Worm (Caenorhabditis elegans) whole organism, L1 larva: Measurements from ENCODE around the gene far-6.

ENCODE experiments used
- C04F5.9 ChIP-seq: sonication (generic microtip); optimal IDR thresholded peaks from 2 replicates; lab custom pipeline; 2016; ENCODE audit warnings: missing genetic modification characterization, missing compliant biosample characterization
- C16A3.4 ChIP-seq: fragments of 150-350 bp; optimal IDR thresholded peaks from 2 replicates; lab custom pipeline; 2014; ENCODE audit warnings: missing biosample characterization, missing genetic modification characterization
- C34B4.2 ChIP-seq: sonication (generic microtip); optimal IDR thresholded peaks from 2 replicates; lab custom pipeline; 2017; ENCODE audit warnings: mild to moderate bottlenecking, missing genetic modification characterization, missing compliant biosample characterization
- aha-1 ChIP-seq: fragments of 150-350 bp; optimal IDR thresholded peaks from 2 replicates; lab custom pipeline; 2014; ENCODE audit warnings: missing biosample characterization, missing genetic modification characterization
- alr-1 ChIP-seq: fragments of 200-800 bp; sonication (Bioruptor generic); optimal IDR thresholded peaks from 2 replicates; lab custom pipeline; 2018; ENCODE audit warnings: borderline replicate concordance, mild to moderate bottlenecking, missing genetic modification characterization, missing compliant biosample characterization
- ceh-63 ChIP-seq: fragments of 200-800 bp; sonication (Bioruptor generic); optimal IDR thresholded peaks from 2 replicates; lab custom pipeline; 2018; ENCODE audit warnings: mild to moderate bottlenecking, missing genetic modification characterization, missing compliant biosample characterization
- ceh-8 ChIP-seq: fragments of 200-800 bp; sonication (Bioruptor generic); optimal IDR thresholded peaks from 2 replicates; lab custom pipeline; 2018; ENCODE audit warnings: mild to moderate bottlenecking, missing genetic modification characterization, moderate library complexity, missing compliant biosample characterization
- ceh-82 ChIP-seq, 3 experiments: fragments of 150-350 bp in 1 of 3; sonication (generic microtip) in 2 of 3; optimal IDR thresholded peaks; 2 replicates each; lab custom pipeline; 2014 to 2017; ENCODE audit warnings: missing biosample characterization in 3 of 3, missing genetic modification characterization in 3 of 3
- ceh-90 ChIP-seq: sonication (generic microtip); optimal IDR thresholded peaks from 2 replicates; lab custom pipeline; 2016; ENCODE audit warnings: missing genetic modification characterization, missing compliant biosample characterization
- ces-1 ChIP-seq: fragments of 150-350 bp; optimal IDR thresholded peaks from 2 replicates; lab custom pipeline; 2014; ENCODE audit warnings: missing biosample characterization, missing genetic modification reagents, missing genetic modification characterization
- dpl-1 ChIP-seq, 3 experiments: fragments of 150-350 bp in 2 of 3; sonication (generic microtip) in 1 of 3; optimal IDR thresholded peaks; 2 replicates each; lab custom pipeline; 2014 to 2017; ENCODE audit warnings: missing biosample characterization in 3 of 3, missing genetic modification characterization in 3 of 3, missing genetic modification reagents in 3 of 3
- dsc-1 ChIP-seq: sonication (generic microtip); optimal IDR thresholded peaks from 2 replicates; lab custom pipeline; 2016; ENCODE audit warnings: mild to moderate bottlenecking, missing genetic modification characterization, missing compliant biosample characterization
- efl-1 ChIP-seq, 4 experiments: fragments of 150-350 bp; optimal IDR thresholded peaks in 3 of 4; peaks in 1 of 4; 1 replicate in 1 of 4; 2 replicates in 3 of 4; lab custom pipeline; 2014; ENCODE audit warnings: missing biosample characterization in 2 of 4, missing genetic modification characterization in 2 of 4, missing genetic modification reagents in 2 of 4
- egl-13 ChIP-seq: sonication (generic microtip); optimal IDR thresholded peaks from 2 replicates; lab custom pipeline; 2016; ENCODE audit warnings: missing genotype, missing genetic modification reagents, missing genetic modification characterization, missing compliant biosample characterization
- egl-27 ChIP-seq, 2 experiments: fragments of 150-350 bp in 1 of 2; sonication (generic microtip); optimal IDR thresholded peaks; 3 replicates each; lab custom pipeline; 2017 to 2018; ENCODE audit warnings: missing biosample characterization in 2 of 2, missing genetic modification characterization in 2 of 2, missing genetic modification reagents in 2 of 2
- elt-2 ChIP-seq: sonication (generic microtip); optimal IDR thresholded peaks from 2 replicates; lab custom pipeline; 2016; ENCODE audit warnings: missing genetic modification characterization, mild to moderate bottlenecking, inconsistent platforms, missing compliant biosample characterization, missing genetic modification reagents
- elt-3 ChIP-seq, 6 experiments: fragments of 150-350 bp in 1 of 6; sonication (generic microtip); optimal IDR thresholded peaks; 2 replicates each; lab custom pipeline; 2017 to 2018; ENCODE audit warnings: missing biosample characterization in 6 of 6, missing genetic modification characterization in 6 of 6, inconsistent platforms in 1 of 6
- ets-5 ChIP-seq: fragments of 200-800 bp; sonication (Bioruptor generic); IDR thresholded peaks from 2 replicates; pipeline ENCODE4 v1.3.6; 2022; ENCODE audit warnings: missing genetic modification characterization, missing compliant biosample characterization
- fkh-10 ChIP-seq: sonication (generic microtip); optimal IDR thresholded peaks from 2 replicates; lab custom pipeline; 2017; ENCODE audit warnings: missing biosample characterization, missing genetic modification reagents, missing genetic modification characterization
- fkh-4 ChIP-seq: sonication (generic microtip); optimal IDR thresholded peaks from 2 replicates; lab custom pipeline; 2016; ENCODE audit warnings: missing compliant biosample characterization, missing genetic modification characterization, borderline replicate concordance
- fkh-8 ChIP-seq: sonication (generic microtip); optimal IDR thresholded peaks from 2 replicates; lab custom pipeline; 2016; ENCODE audit warnings: mild to moderate bottlenecking, missing genetic modification characterization, missing compliant biosample characterization
- fos-1 ChIP-seq: fragments of 150-350 bp; optimal IDR thresholded peaks from 2 replicates; lab custom pipeline; 2014; ENCODE audit warnings: missing biosample characterization, missing genetic modification characterization
- hlh-17 ChIP-seq: fragments of 200-800 bp; sonication (Bioruptor generic); optimal IDR thresholded peaks from 2 replicates; lab custom pipeline; 2018; ENCODE audit warnings: missing genetic modification characterization, mild to moderate bottlenecking, missing compliant biosample characterization, moderate library complexity, borderline replicate concordance
- hlh-4 ChIP-seq: sonication (generic microtip); optimal IDR thresholded peaks from 2 replicates; lab custom pipeline; 2016; ENCODE audit warnings: mild to moderate bottlenecking, missing genetic modification characterization, missing compliant biosample characterization
- isw-1 ChIP-seq: fragments of 200-800 bp; sonication (Bioruptor generic); IDR thresholded peaks from 2 replicates; pipeline ENCODE4 v1.3.6; 2022; ENCODE audit warnings: missing genetic modification characterization, missing compliant biosample characterization
- lin-13 ChIP-seq: fragments of 150-350 bp; optimal IDR thresholded peaks from 2 replicates; lab custom pipeline; 2014; ENCODE audit warnings: missing biosample characterization, missing genetic modification reagents, missing genetic modification characterization
- lin-14 ChIP-seq: fragments of 200-800 bp; sonication (Bioruptor generic); optimal IDR thresholded peaks from 2 replicates; lab custom pipeline; 2018; ENCODE audit warnings: mild to moderate bottlenecking, missing genetic modification characterization, moderate library complexity, missing compliant biosample characterization
- lin-15B ChIP-seq: fragments of 150-350 bp; sonication (generic microtip); optimal IDR thresholded peaks from 3 replicates; lab custom pipeline; 2014; ENCODE audit warnings: missing biosample characterization, missing genetic modification characterization
- lin-39 ChIP-seq: fragments of 150-350 bp; optimal IDR thresholded peaks from 2 replicates; lab custom pipeline; 2014; ENCODE audit warnings: missing biosample characterization, missing genetic modification reagents, missing genetic modification characterization
- mab-9 ChIP-seq: fragments of 200-800 bp; sonication (Bioruptor generic); IDR thresholded peaks from 2 replicates; pipeline ENCODE4 v1.3.6; 2022; ENCODE audit warnings: missing genetic modification reagents, missing genetic modification characterization, missing compliant biosample characterization
- mef-2 ChIP-seq: fragments of 150-350 bp; optimal IDR thresholded peaks from 2 replicates; lab custom pipeline; 2014; ENCODE audit warnings: missing biosample characterization, missing genetic modification characterization
- mep-1 ChIP-seq: fragments of 150-350 bp; optimal IDR thresholded peaks from 2 replicates; lab custom pipeline; 2014; ENCODE audit warnings: missing biosample characterization, missing genetic modification characterization
- nhr-11 ChIP-seq: fragments of 150-350 bp; optimal IDR thresholded peaks from 2 replicates; lab custom pipeline; 2014; ENCODE audit warnings: missing biosample characterization, missing genetic modification characterization
- nhr-19 ChIP-seq: fragments of 200-800 bp; sonication (Bioruptor generic); conservative IDR thresholded peaks from 2 replicates; pipeline ENCODE4 v1.3.6; 2022; ENCODE audit warnings: missing genetic modification characterization, missing compliant biosample characterization
- nhr-20 ChIP-seq: sonication (generic microtip); optimal IDR thresholded peaks from 2 replicates; lab custom pipeline; 2016; ENCODE audit warnings: mild to moderate bottlenecking, missing genetic modification characterization, missing compliant biosample characterization
- nhr-237 ChIP-seq: fragments of 150-350 bp; optimal IDR thresholded peaks from 2 replicates; lab custom pipeline; 2014; ENCODE audit warnings: missing biosample characterization, missing genetic modification characterization
- nhr-71 ChIP-seq: sonication (generic microtip); optimal IDR thresholded peaks from 2 replicates; lab custom pipeline; 2016; ENCODE audit warnings: mild to moderate bottlenecking, missing genetic modification characterization, moderate library complexity, missing compliant biosample characterization
- nhr-76 ChIP-seq: sonication (generic microtip); optimal IDR thresholded peaks from 2 replicates; lab custom pipeline; 2017; ENCODE audit warnings: missing biosample characterization, missing genetic modification characterization
- nhr-77 ChIP-seq: fragments of 150-350 bp; optimal IDR thresholded peaks from 2 replicates; lab custom pipeline; 2014; ENCODE audit warnings: missing biosample characterization, missing genetic modification characterization
- nhr-84 ChIP-seq: sonication (generic microtip); optimal IDR thresholded peaks from 2 replicates; lab custom pipeline; 2017; ENCODE audit warnings: missing biosample characterization, missing genetic modification characterization
- pag-3 ChIP-seq: sonication (generic microtip); optimal IDR thresholded peaks from 2 replicates; lab custom pipeline; 2017; ENCODE audit warnings: missing genetic modification characterization, mild to moderate bottlenecking, missing compliant biosample characterization, antibody characterized with exemption, borderline replicate concordance; ENCODE audit not compliant: insufficient read depth
- pqm-1 ChIP-seq: sonication (generic microtip); optimal IDR thresholded peaks from 3 replicates; lab custom pipeline; 2017; ENCODE audit warnings: missing biosample characterization, missing genetic modification characterization
- skn-1 ChIP-seq: fragments of 150-350 bp; optimal IDR thresholded peaks from 2 replicates; lab custom pipeline; 2014; ENCODE audit warnings: missing biosample characterization, missing genetic modification characterization
- snu-23 ChIP-seq: sonication (generic microtip); optimal IDR thresholded peaks from 2 replicates; lab custom pipeline; 2016; ENCODE audit warnings: missing genetic modification characterization, missing compliant biosample characterization
- sup-37 ChIP-seq: fragments of 200-800 bp; sonication (Bioruptor generic); optimal IDR thresholded peaks from 2 replicates; lab custom pipeline; 2018; ENCODE audit warnings: mild to moderate bottlenecking, missing genetic modification characterization, missing compliant biosample characterization
- tbx-2 ChIP-seq: sonication (generic microtip); optimal IDR thresholded peaks from 2 replicates; lab custom pipeline; 2016; ENCODE audit warnings: missing genetic modification characterization, missing compliant biosample characterization
- unc-30 ChIP-seq: sonication (generic microtip); optimal IDR thresholded peaks from 2 replicates; lab custom pipeline; 2017; ENCODE audit warnings: missing biosample characterization, missing genetic modification characterization
- unc-86 ChIP-seq: sonication (generic microtip); optimal IDR thresholded peaks from 2 replicates; lab custom pipeline; 2016; ENCODE audit warnings: missing genetic modification characterization, missing compliant biosample characterization
- unc-98 ChIP-seq: fragments of 200-800 bp; sonication (Bioruptor generic); IDR thresholded peaks from 2 replicates; pipeline ENCODE4 v1.3.6; 2022; ENCODE audit warnings: missing genetic modification characterization, missing compliant biosample characterization
- vab-15 ChIP-seq: sonication (generic microtip); optimal IDR thresholded peaks from 2 replicates; lab custom pipeline; 2017; ENCODE audit warnings: missing genotype, mild to moderate bottlenecking, missing genetic modification characterization, missing compliant biosample characterization
- zag-1 ChIP-seq: fragments of 150-350 bp; optimal IDR thresholded peaks from 2 replicates; lab custom pipeline; 2014; ENCODE audit warnings: missing biosample characterization, missing genetic modification characterization
- zip-4 ChIP-seq: fragments of 200-800 bp; sonication (Bioruptor generic); optimal IDR thresholded peaks from 2 replicates; lab custom pipeline; 2018; ENCODE audit warnings: mild to moderate bottlenecking, missing genetic modification characterization, moderate library complexity, missing compliant biosample characterization

Gene far-6

ce11 chrIV:13322429-13322828, 5.7 kb upstream of the far-6 start:
- TF ChIP-seq sup-37 (GFP tag; lab: Kevin White, UChicago) (no peak), elt-2 (tag; lab: Kevin White, UChicago) (peak; percentile 94), ets-5 (GFP tag; lab: Robert Waterston, UW) (no peak), lin-14 (GFP tag; lab: Kevin White, UChicago) (peak; percentile 97), tbx-2 (tag; lab: Kevin White, UChicago) (peak; percentile 81), egl-27 (tag; optimal IDR thresholded peaks at IDR 0.05; lab: Kevin White, UChicago) (peak; percentile 31 to 50), fkh-10 (GFP tag; lab: Kevin White, UChicago) (peak; percentile 18), lin-13 (GFP tag; lab: Kevin White, UChicago) (peak; percentile 60), isw-1 (GFP tag; lab: Robert Waterston, UW) (no peak), ceh-8 (no peak), ceh-82 (tag; optimal IDR thresholded peaks at IDR 0.05; lab: Kevin White, UChicago) (peak in 2 of 3 experiments; percentile 44 to 71), hlh-17 (GFP tag; lab: Kevin White, UChicago) (no peak), vab-15 (tag; lab: Kevin White, UChicago) (no peak), dsc-1 (peak; percentile 50), mab-9 (no peak), elt-3 (tag; optimal IDR thresholded peaks at IDR 0.05; lab: Kevin White, UChicago) (peak in 4 of 6 experiments; percentile 49 to 84 (median 70)), hlh-4 (no peak), C04F5.9 (tag; lab: Kevin White, UChicago) (no peak), mep-1 (tag; lab: Kevin White, UChicago) (peak; percentile 88), efl-1 (optimal IDR thresholded peaks at IDR 0.05; lab: Kevin White, UChicago) (peak; percentile 58), efl-1 (GFP tag; optimal IDR thresholded peaks at IDR 0.05 in 1 of 2; lab: Kevin White, UChicago) (peak; percentile 19 to 70), fos-1 (tag; lab: Kevin White, UChicago) (peak; percentile 59), C34B4.2 (tag; lab: Kevin White, UChicago) (no peak), nhr-20 (tag; lab: Kevin White, UChicago) (peak; percentile 93), unc-30 (tag; lab: Kevin White, UChicago) (no peak), aha-1 (peak; percentile 31), unc-86 (tag; lab: Kevin White, UChicago) (peak; percentile 64), mef-2 (no peak), fkh-4 (tag; lab: Kevin White, UChicago) (no peak), pqm-1 (tag; lab: Kevin White, UChicago) (no peak), zag-1 (tag; lab: Kevin White, UChicago) (no peak), dpl-1 (GFP tag; optimal IDR thresholded peaks at IDR 0.05; lab: Kevin White, UChicago) (peak; percentile 35 to 48 (median 37)), nhr-237 (tag; lab: Kevin White, UChicago) (peak; percentile 55), nhr-19 (peak; percentile 86), alr-1 (tag; lab: Kevin White, UChicago) (no peak), lin-39 (tag; lab: Kevin White, UChicago) (no peak), ceh-63 (no peak), nhr-76 (no peak), ceh-90 (tag; lab: Kevin White, UChicago) (no peak), fkh-8 (tag; lab: Kevin White, UChicago) (peak; percentile 71), nhr-71 (tag; lab: Kevin White, UChicago) (peak; percentile 96), pag-3 (tag; lab: Kevin White, UChicago) (no peak), nhr-77 (tag; lab: Kevin White, UChicago) (peak; percentile 89), lin-15B (tag; lab: Kevin White, UChicago) (peak; percentile 2), unc-98 (GFP tag; lab: Robert Waterston, UW) (0 out of 2 replicates have a peak, but pooled peaks have one; percentile 18), skn-1 (no peak), ces-1 (no peak), C16A3.4 (tag; lab: Kevin White, UChicago) (peak; percentile 6), nhr-11 (tag; lab: Kevin White, UChicago) (peak; percentile 55), egl-13 (tag; lab: Kevin White, UChicago) (no peak), snu-23 (peak; percentile 87), zip-4 (no peak), nhr-84 (tag; lab: Kevin White, UChicago) (no peak)
